Fruit fly (Drosophila melanogaster): ENCODE results near the gene CG17991.

CG17991 gene

DNA sequence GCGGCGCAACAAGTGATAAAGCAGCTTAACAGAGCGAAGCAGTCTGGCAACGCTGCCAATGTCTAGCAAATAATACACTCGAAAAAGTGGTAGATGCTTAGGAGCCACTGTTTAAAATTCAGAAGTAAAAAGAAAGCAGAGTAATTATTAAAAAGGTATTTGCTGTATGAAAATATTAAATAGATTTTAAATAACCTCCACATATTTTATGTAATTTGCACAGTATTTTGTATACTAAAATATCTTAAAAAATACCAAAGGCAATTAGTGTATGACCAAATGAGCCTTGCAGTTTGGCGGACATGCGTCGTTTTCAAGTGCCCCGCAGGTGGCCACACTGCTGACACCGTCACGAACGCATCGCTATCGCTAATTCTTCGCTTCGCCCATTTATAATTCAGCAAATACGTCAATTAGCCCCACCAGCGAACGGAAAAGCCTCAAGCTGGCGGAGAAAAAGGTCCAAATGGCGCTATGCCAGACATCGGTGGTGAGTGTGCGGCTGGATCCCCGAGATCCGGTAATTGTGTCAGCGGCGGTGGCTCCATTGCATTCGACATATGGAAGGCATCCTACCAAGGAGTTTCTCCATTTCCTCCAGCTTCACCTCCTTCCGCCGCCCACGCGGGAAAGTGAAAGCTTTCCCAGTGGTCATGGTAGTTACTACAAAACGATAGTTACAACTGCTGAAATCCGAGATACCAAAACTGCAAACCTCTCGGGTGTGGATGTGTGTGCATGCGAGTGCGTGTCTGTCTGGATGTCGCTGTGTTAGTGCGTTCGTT lies 12.3 kb downstream of the CG17991 start, which contains the start of gene pll (continued):
- TF ChIP-seq CG3281 (GFP tag; optimal IDR thresholded peaks at IDR 0.05): peak; percentile 63
- TF ChIP-seq CG10209 (GFP tag; optimal IDR thresholded peaks at IDR 0.05): peak; percentile 69
- TF ChIP-seq Nf-YA (GFP tag; IDR thresholded peaks at IDR 0.05): peak; percentile 77
- peak; percentile 69; the same call in 1 of the 2 replicates for TF ChIP-seq seq (GFP tag; IDR thresholded peaks at IDR 0.05)
- TF ChIP-seq insv (GFP tag; optimal IDR thresholded peaks at IDR 0.05): peak in 1 of 2 experiments; percentile 47
- TF ChIP-seq salm (tag; optimal IDR thresholded peaks at IDR 0.05): peak; percentile 40
- TF ChIP-seq ems (GFP tag; optimal IDR thresholded peaks at IDR 0.05): peak; percentile 66
- TF ChIP-seq CG31441 (GFP tag; IDR thresholded peaks at IDR 0.05): no peak; the same call in 1 of the 2 replicates
- peak; percentile 75 for TF ChIP-seq cg (GFP tag; optimal IDR thresholded peaks at IDR 0.05)
- TF ChIP-seq emc (GFP tag; optimal IDR thresholded peaks at IDR 0.05): peak; percentile 55
- TF ChIP-seq fd64A (GFP tag; optimal IDR thresholded peaks at IDR 0.05): no peak
- peak; percentile 83 for TF ChIP-seq ind (GFP tag; optimal IDR thresholded peaks at IDR 0.05)
- TF ChIP-seq en (GFP tag; optimal IDR thresholded peaks at IDR 0.05): peak; percentile 22
- TF ChIP-seq Ssrp (tag; optimal IDR thresholded peaks at IDR 0.05): peak; percentile 70
- TF ChIP-seq CG8765 (GFP tag; IDR thresholded peaks at IDR 0.05): peak; percentile 61; the same call in 1 of the 2 replicates
- TF ChIP-seq CG32772 (GFP tag; IDR thresholded peaks at IDR 0.05): peak; percentile 89
- TF ChIP-seq Opbp (GFP tag; IDR thresholded peaks at IDR 0.05; ENCODE audit: partially characterized antibody): peak; percentile 42; the same call in 2 of the 3 replicates
- TF ChIP-seq CG14860 (GFP tag; IDR thresholded peaks at IDR 0.05; ENCODE audit: partially characterized antibody): no peak
- peak; percentile 79 for TF ChIP-seq CG15601 (tag; optimal IDR thresholded peaks at IDR 0.05)
- TF ChIP-seq CG2199 (GFP tag; IDR thresholded peaks at IDR 0.05): peak; percentile 66; the same call in 1 of the 3 replicates
- TF ChIP-seq CG4328 (GFP tag; optimal IDR thresholded peaks at IDR 0.05): peak; percentile 6
- TF ChIP-seq hbn (GFP tag; IDR thresholded peaks at IDR 0.05; ENCODE audit: partially characterized antibody): peak; percentile 44; the same call in 1 of the 2 replicates
- peak; percentile 58 for TF ChIP-seq run (tag; optimal IDR thresholded peaks at IDR 0.05)
- no peak for TF ChIP-seq grn (GFP tag; optimal IDR thresholded peaks at IDR 0.05)
- TF ChIP-seq CG9727 (GFP tag; optimal IDR thresholded peaks at IDR 0.05): peak; percentile 82
- no peak for TF ChIP-seq ham (GFP tag; IDR thresholded peaks at IDR 0.05)
- peak; percentile 93 for TF ChIP-seq vvl (GFP tag; IDR thresholded peaks at IDR 0.05)
- peak; percentile 85 for TF ChIP-seq CG14014 (GFP tag; IDR thresholded peaks at IDR 0.05)
- TF ChIP-seq CG17186 (GFP tag; optimal IDR thresholded peaks at IDR 0.05): peak; percentile 45
- no peak for TF ChIP-seq kni (GFP tag; optimal IDR thresholded peaks at IDR 0.05)
- TF ChIP-seq br (optimal IDR thresholded peaks at IDR 0.05): no peak
- peak; percentile 70 for TF ChIP-seq klu (GFP tag; IDR thresholded peaks at IDR 0.05)
- peak; percentile 93 for TF ChIP-seq pzg (GFP tag; optimal IDR thresholded peaks at IDR 0.05)
- TF ChIP-seq CG18764 (GFP tag; optimal IDR thresholded peaks at IDR 0.05): peak; percentile 66
- TF ChIP-seq dmrt11E (tag; optimal IDR thresholded peaks at IDR 0.05): peak; percentile 72
- peak; percentile 83; the same call in 2 of the 3 replicates for TF ChIP-seq otp (GFP tag; IDR thresholded peaks at IDR 0.05)
- TF ChIP-seq yki (optimal IDR thresholded peaks at IDR 0.05): no peak
- peak; percentile 35 for TF ChIP-seq CG12236 (GFP tag; optimal IDR thresholded peaks at IDR 0.05)
- TF ChIP-seq CG4282 (GFP tag; optimal IDR thresholded peaks at IDR 0.05): no peak
- TF ChIP-seq Spps (tag; optimal IDR thresholded peaks at IDR 0.05): peak; percentile 57
- no peak for TF ChIP-seq NC2α (GFP tag; optimal IDR thresholded peaks at IDR 0.05)
- peak in 1 of 2 experiments; percentile 44 for TF ChIP-seq tll (GFP tag; optimal IDR thresholded peaks at IDR 0.05)
- peak; percentile 82 for TF ChIP-seq hkb (optimal IDR thresholded peaks at IDR 0.05)
- TF ChIP-seq hkb (GFP tag; IDR thresholded peaks at IDR 0.05): peak; percentile 89
- peak; percentile 90 for TF ChIP-seq Dbx (GFP tag; IDR thresholded peaks at IDR 0.05)
- TF ChIP-seq CG4854 (GFP tag; optimal IDR thresholded peaks at IDR 0.05): peak; percentile 53
- peak; percentile 28 for TF ChIP-seq slp2 (GFP tag; optimal IDR thresholded peaks at IDR 0.05)
- peak; percentile 95 for TF ChIP-seq ase (GFP tag; IDR thresholded peaks at IDR 0.05)
- TF ChIP-seq toy (GFP tag; IDR thresholded peaks at IDR 0.05): no peak
- TF ChIP-seq CG8944 (GFP tag; optimal IDR thresholded peaks at IDR 0.05): peak; percentile 64
